Fruit fly (Drosophila melanogaster) whole organism, embryonic: ENCODE measurements around the gene CG12206.
A peak's percentile ranks its signal among the peaks of the same experiment; 100 is the strongest.

Experiments
- CG10543 ChIP-seq: fragments of 200-800 bp; sonication (Bioruptor generic); optimal IDR thresholded peaks from 3 replicates; lab custom pipeline; 2017; ENCODE audit warnings: missing biosample characterization, mild to moderate bottlenecking, missing genetic modification characterization, moderate library complexity
- CG11504 ChIP-seq: fragments of 200-800 bp; sonication (Bioruptor generic); optimal IDR thresholded peaks from 3 replicates; lab custom pipeline; 2019; ENCODE audit warnings: missing biosample characterization, mild to moderate bottlenecking, missing genetic modification characterization, moderate library complexity
- CG11695 ChIP-seq: fragments of 200-800 bp; sonication (Bioruptor generic); IDR thresholded peaks from 3 replicates; pipeline ENCODE4 v1.3.6; 2022; ENCODE audit warnings: missing biosample characterization, missing genetic modification characterization
- CG12299 ChIP-seq: fragments of 200-800 bp; sonication (Bioruptor generic); optimal IDR thresholded peaks from 2 replicates; lab custom pipeline; 2018; ENCODE audit warnings: missing biosample characterization, mild to moderate bottlenecking, missing genetic modification characterization
- CG12769 ChIP-seq: fragments of 200-800 bp; sonication (Bioruptor generic); optimal IDR thresholded peaks from 2 replicates; lab custom pipeline; 2019; ENCODE audit warnings: missing biosample characterization, mild to moderate bottlenecking, missing genetic modification characterization, moderate library complexity
- CG2678 ChIP-seq: fragments of 200-800 bp; sonication (Bioruptor generic); optimal IDR thresholded peaks from 3 replicates; lab custom pipeline; 2019; ENCODE audit warnings: missing biosample characterization, mild to moderate bottlenecking, missing genetic modification characterization, moderate library complexity
- CG30403 ChIP-seq: fragments of 200-800 bp; sonication (Bioruptor generic); optimal IDR thresholded peaks from 3 replicates; lab custom pipeline; 2016; ENCODE audit warnings: missing biosample characterization, missing genetic modification characterization
- CG32772 ChIP-seq: fragments of 200-800 bp; sonication (Bioruptor generic); IDR thresholded peaks from 2 replicates; pipeline ENCODE4 v1.3.6; 2022; ENCODE audit warnings: missing biosample characterization, missing genetic modification characterization
- CG34376 ChIP-seq: fragments of 200-800 bp; sonication (Bioruptor generic); optimal IDR thresholded peaks from 2 replicates; lab custom pipeline; 2018; ENCODE audit warnings: missing biosample characterization, mild to moderate bottlenecking, missing genetic modification characterization
- CG4617 ChIP-seq: fragments of 200-800 bp; sonication (Bioruptor generic); optimal IDR thresholded peaks from 3 replicates; lab custom pipeline; 2016; ENCODE audit warnings: missing biosample characterization, missing genetic modification characterization, borderline replicate concordance
- CG7928 ChIP-seq: fragments of 200-800 bp; sonication (Bioruptor generic); optimal IDR thresholded peaks from 2 replicates; lab custom pipeline; 2017; ENCODE audit warnings: missing biosample characterization, mild to moderate bottlenecking, missing genetic modification characterization
- CG7987 ChIP-seq: fragments of 200-800 bp; sonication (Bioruptor generic); optimal IDR thresholded peaks from 2 replicates; lab custom pipeline; 2018; ENCODE audit warnings: missing biosample characterization, mild to moderate bottlenecking, missing genetic modification characterization, moderate library complexity
- CG8290 ChIP-seq, 3 experiments: fragments of 200-800 bp; sonication (Bioruptor generic); optimal IDR thresholded peaks; 2 replicates each; lab custom pipeline; 2016 to 2019; ENCODE audit warnings: missing biosample characterization in 3 of 3, missing genetic modification characterization in 3 of 3, mild to moderate bottlenecking in 2 of 3, moderate library complexity in 1 of 3
- CG9817 ChIP-seq: fragments of 200-800 bp; sonication (Bioruptor generic); optimal IDR thresholded peaks from 2 replicates; lab custom pipeline; 2018; ENCODE audit warnings: missing biosample characterization, mild to moderate bottlenecking, missing genetic modification characterization, moderate library complexity
- D19B ChIP-seq: fragments of 200-800 bp; sonication (Bioruptor generic); optimal IDR thresholded peaks from 2 replicates; lab custom pipeline; 2017; ENCODE audit warnings: missing biosample characterization, mild to moderate bottlenecking, missing genetic modification characterization
- Dbx ChIP-seq: fragments of 200-800 bp; sonication (Bioruptor generic); IDR thresholded peaks from 3 replicates; pipeline ENCODE4 v1.3.6; 2022; ENCODE audit warnings: missing biosample characterization, missing genetic modification characterization
- Deaf1 ChIP-seq: fragments of 200-800 bp; optimal IDR thresholded peaks from 3 replicates; lab custom pipeline; 2019; ENCODE audit warnings: missing biosample characterization, mild to moderate bottlenecking, missing genetic modification characterization, moderate library complexity
- Ets65A ChIP-seq: fragments of 200-800 bp; sonication (Bioruptor generic); peaks from one replicate; lab custom pipeline; 2016; ENCODE audit warnings: missing biosample characterization, missing genetic modification characterization
- Ets97D ChIP-seq: fragments of 200-800 bp; sonication (Bioruptor generic); optimal IDR thresholded peaks from 3 replicates; lab custom pipeline; 2016; ENCODE audit warnings: missing biosample characterization, missing genetic modification characterization
- Lhr ChIP-seq: fragments of 200-800 bp; sonication (Bioruptor generic); optimal IDR thresholded peaks from 3 replicates; lab custom pipeline; 2017; ENCODE audit warnings: mild to moderate bottlenecking, missing biosample characterization, missing genetic modification reagents, missing genetic modification characterization
- Lpt ChIP-seq: fragments of >200 bp; optimal IDR thresholded peaks from 2 replicates; lab custom pipeline; 2018; ENCODE audit warnings: missing biosample characterization, missing genetic modification characterization
- Med ChIP-seq: fragments of 200-800 bp; sonication (Bioruptor generic); peaks from one replicate; lab custom pipeline; 2016; ENCODE audit warnings: missing biosample characterization, missing genetic modification characterization, mild to moderate bottlenecking, inconsistent platforms, moderate library complexity
- Oli ChIP-seq: fragments of 200-800 bp; sonication (Bioruptor generic); optimal IDR thresholded peaks from 2 replicates; lab custom pipeline; 2018; ENCODE audit warnings: missing biosample characterization, mild to moderate bottlenecking, missing genetic modification characterization, moderate library complexity
- Pdp1 ChIP-seq, 2 experiments: fragments of 200-800 bp; sonication (Bioruptor generic); optimal IDR thresholded peaks; 3 replicates each; lab custom pipeline; 2016; ENCODE audit warnings: missing biosample characterization in 2 of 2, missing genetic modification characterization in 2 of 2, mild to moderate bottlenecking in 1 of 2, moderate library complexity in 1 of 2
- ac ChIP-seq: fragments of 200-800 bp; sonication (Bioruptor generic); optimal IDR thresholded peaks from 3 replicates; lab custom pipeline; 2017; ENCODE audit warnings: missing biosample characterization, mild to moderate bottlenecking, missing genetic modification characterization
- cg ChIP-seq: fragments of 200-800 bp; sonication (Bioruptor generic); optimal IDR thresholded peaks from 3 replicates; lab custom pipeline; 2019; ENCODE audit warnings: missing biosample characterization, mild to moderate bottlenecking, missing genetic modification characterization, moderate library complexity
- chinmo ChIP-seq: fragments of 200-800 bp; sonication (Bioruptor generic); IDR thresholded peaks from 4 replicates; pipeline ENCODE4 v1.3.6; 2022; ENCODE audit warnings: missing biosample characterization, missing genetic modification characterization; ENCODE audit not compliant: partially characterized antibody
- corto ChIP-seq: fragments of 200-800 bp; sonication (Bioruptor generic); optimal IDR thresholded peaks from 2 replicates; lab custom pipeline; 2016; ENCODE audit warnings: missing biosample characterization, mild to moderate bottlenecking, missing genetic modification characterization, moderate library complexity
- cwo ChIP-seq: fragments of 200-800 bp; sonication (Bioruptor generic); optimal IDR thresholded peaks from 3 replicates; lab custom pipeline; 2017; ENCODE audit warnings: missing biosample characterization, missing genetic modification characterization, mild to moderate bottlenecking, moderate library complexity, missing genetic modification reagents
- dysf ChIP-seq: fragments of 200-800 bp; sonication (Bioruptor generic); IDR thresholded peaks from 3 replicates; pipeline ENCODE4 v1.3.6; 2022; ENCODE audit warnings: missing biosample characterization, missing genetic modification characterization
- exex ChIP-seq: fragments of 200-800 bp; sonication (Bioruptor generic); optimal IDR thresholded peaks from 4 replicates; lab custom pipeline; 2018; ENCODE audit warnings: missing biosample characterization, mild to moderate bottlenecking, missing genetic modification characterization, moderate library complexity
- gem ChIP-seq: fragments of 200-800 bp; sonication (Bioruptor generic); optimal IDR thresholded peaks from 2 replicates; lab custom pipeline; 2019; ENCODE audit warnings: missing biosample characterization, mild to moderate bottlenecking, missing genetic modification characterization, moderate library complexity
- grau ChIP-seq: fragments of 200-800 bp; optimal IDR thresholded peaks from 3 replicates; lab custom pipeline; 2019; ENCODE audit warnings: missing biosample characterization, mild to moderate bottlenecking, missing genetic modification characterization, moderate library complexity
- grn ChIP-seq: fragments of 200-800 bp; sonication (Bioruptor generic); optimal IDR thresholded peaks from 3 replicates; lab custom pipeline; 2017; ENCODE audit warnings: missing biosample characterization, missing genetic modification characterization
- h ChIP-seq: fragments of >200 bp; optimal IDR thresholded peaks from 2 replicates; lab custom pipeline; 2017
- lab ChIP-seq: fragments of 200-800 bp; sonication (Bioruptor generic); optimal IDR thresholded peaks from 3 replicates; lab custom pipeline; 2017; ENCODE audit warnings: missing biosample characterization, missing genetic modification characterization, mild to moderate bottlenecking, moderate library complexity, missing genetic modification reagents
- mirr ChIP-seq: fragments of 200-800 bp; sonication (Bioruptor generic); optimal IDR thresholded peaks from 3 replicates; lab custom pipeline; 2018; ENCODE audit warnings: missing biosample characterization, mild to moderate bottlenecking, missing genetic modification characterization
- nmo ChIP-seq: fragments of 200-800 bp; sonication (Bioruptor generic); optimal IDR thresholded peaks from 2 replicates; lab custom pipeline; 2018; ENCODE audit warnings: missing biosample characterization, mild to moderate bottlenecking, missing genetic modification characterization, moderate library complexity
- ranshi ChIP-seq: fragments of 200-800 bp; sonication (Bioruptor generic); IDR thresholded peaks from 2 replicates; pipeline ENCODE4 v1.3.6; 2022; ENCODE audit warnings: missing biosample characterization, missing genetic modification characterization
- row ChIP-seq: fragments of 200-800 bp; sonication (Bioruptor generic); IDR thresholded peaks from 3 replicates; pipeline ENCODE4 v1.3.6; 2022; ENCODE audit warnings: missing biosample characterization, missing genetic modification characterization
- run ChIP-seq: fragments of 200-800 bp; sonication (Bioruptor generic); optimal IDR thresholded peaks from 3 replicates; lab custom pipeline; 2018; ENCODE audit warnings: missing biosample characterization, mild to moderate bottlenecking, missing genetic modification characterization
- sens ChIP-seq: fragments of 200-800 bp; sonication (Bioruptor generic); peaks from one replicate; lab custom pipeline; 2016; ENCODE audit warnings: missing biosample characterization, missing genetic modification characterization
- sisA ChIP-seq: fragments of 200-800 bp; sonication (Bioruptor generic); IDR thresholded peaks from 2 replicates; pipeline ENCODE4 v1.3.6; 2022; ENCODE audit warnings: missing biosample characterization, missing genetic modification characterization
- slbo ChIP-seq: fragments of 200-800 bp; sonication (Bioruptor generic); IDR thresholded peaks from 2 replicates; pipeline ENCODE4 v1.3.6; 2022; ENCODE audit warnings: missing biosample characterization, missing genetic modification characterization
- slou ChIP-seq: fragments of 200-800 bp; sonication (Bioruptor generic); optimal IDR thresholded peaks from 3 replicates; lab custom pipeline; 2016; ENCODE audit warnings: missing biosample characterization, missing genetic modification characterization
- sr ChIP-seq: fragments of 200-800 bp; sonication (Bioruptor generic); IDR thresholded peaks from 3 replicates; pipeline ENCODE4 v1.3.6; 2022; ENCODE audit warnings: missing biosample characterization, missing genetic modification characterization
- sug ChIP-seq: fragments of 200-800 bp; optimal IDR thresholded peaks from 2 replicates; lab custom pipeline; 2019; ENCODE audit warnings: missing biosample characterization, mild to moderate bottlenecking, missing genetic modification characterization, moderate library complexity

Gene CG12206

DNA sequence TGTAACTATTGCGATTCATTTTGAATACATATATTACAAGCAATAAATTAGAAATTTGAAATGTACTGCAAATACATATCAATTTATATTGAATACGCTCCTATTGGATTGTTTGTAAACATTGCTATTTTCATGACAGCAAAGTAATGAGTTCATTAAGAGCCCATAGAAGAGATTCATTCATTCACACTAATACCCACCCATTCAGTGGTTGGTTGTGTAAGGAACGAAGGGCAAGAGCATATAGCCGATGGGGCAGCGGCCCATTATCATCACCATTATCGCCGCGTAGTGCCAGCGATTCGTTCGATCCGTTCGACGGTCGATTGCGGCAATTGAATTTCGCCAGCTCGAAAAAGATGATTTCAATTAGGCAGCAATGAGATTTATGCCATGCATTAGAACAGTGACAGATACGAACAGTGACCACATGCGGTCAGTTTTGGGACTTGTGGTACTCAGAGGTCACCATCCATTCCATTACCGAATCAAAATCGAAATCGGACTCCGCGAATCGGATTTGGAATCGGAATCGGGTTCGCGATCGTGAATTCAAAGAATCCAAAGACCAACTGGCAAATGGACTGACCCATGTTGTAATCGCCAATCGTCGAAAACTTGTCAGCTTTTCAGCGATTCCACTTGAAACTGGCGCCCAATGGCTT, 31.6 kb downstream of the CG12206 start:
- no peak for TF ChIP-seq Ets97D
- no peak for TF ChIP-seq CG9817 (tag; lab: Kevin White, UChicago)
- TF ChIP-seq gem, result peak; percentile 23
- TF ChIP-seq h (lab: Kevin White, UChicago), result no peak
- peak; percentile 30 for TF ChIP-seq CG7987 (GFP tag; lab: Kevin White, UChicago)
- peak; percentile 25 for TF ChIP-seq Med
- no peak for TF ChIP-seq CG4617 (GFP tag; lab: Kevin White, UChicago)
- TF ChIP-seq CG30403, result peak; percentile 15
- TF ChIP-seq mirr (GFP tag; lab: Kevin White, UChicago), result peak; percentile 20
- TF ChIP-seq CG11504 (tag; lab: Kevin White, UChicago), result peak; percentile 11
- peak; percentile 6 for TF ChIP-seq Deaf1
- no peak for TF ChIP-seq ac (GFP tag; lab: Kevin White, UChicago)
- TF ChIP-seq CG32772 (GFP tag; lab: Robert Waterston, UW), result no peak
- TF ChIP-seq slbo (GFP tag; lab: Robert Waterston, UW), result peak; percentile 49
- TF ChIP-seq sens, result peak; percentile 6
- no peak for TF ChIP-seq sisA (GFP tag; lab: Robert Waterston, UW)
- peak; percentile 74 for TF ChIP-seq CG34376 (GFP tag; lab: Kevin White, UChicago)
- TF ChIP-seq run, result no peak
- TF ChIP-seq Pdp1 (GFP tag; optimal IDR thresholded peaks at IDR 0.05; lab: Kevin White, UChicago), result peak in 1 of 2 experiments; percentile 92
- peak; percentile 42 for TF ChIP-seq exex (tag; lab: Kevin White, UChicago)
- TF ChIP-seq CG10543, result peak; percentile 41
- TF ChIP-seq grn (GFP tag; lab: Kevin White, UChicago), result peak; percentile 10
- TF ChIP-seq CG8290 (GFP tag; optimal IDR thresholded peaks at IDR 0.05; lab: Kevin White, UChicago), result no peak
- TF ChIP-seq CG8290 (tag; optimal IDR thresholded peaks at IDR 0.05; lab: Kevin White, UChicago), result peak in 1 of 2 experiments; percentile 5
- no peak for TF ChIP-seq CG11695 (GFP tag; lab: Robert Waterston, UW)
- TF ChIP-seq sug (tag; lab: Kevin White, UChicago), result peak; percentile 69
- peak; percentile 20 for TF ChIP-seq grau (tag; lab: Kevin White, UChicago)
- no peak for TF ChIP-seq slou (GFP tag; lab: Kevin White, UChicago)
- 0 out of 3 replicates have a peak, but pooled peaks have one; percentile 25 for TF ChIP-seq row (GFP tag; lab: Robert Waterston, UW)
- TF ChIP-seq D19B (GFP tag; lab: Kevin White, UChicago), result peak; percentile 28
- TF ChIP-seq CG2678, result peak; percentile 22

DNA sequence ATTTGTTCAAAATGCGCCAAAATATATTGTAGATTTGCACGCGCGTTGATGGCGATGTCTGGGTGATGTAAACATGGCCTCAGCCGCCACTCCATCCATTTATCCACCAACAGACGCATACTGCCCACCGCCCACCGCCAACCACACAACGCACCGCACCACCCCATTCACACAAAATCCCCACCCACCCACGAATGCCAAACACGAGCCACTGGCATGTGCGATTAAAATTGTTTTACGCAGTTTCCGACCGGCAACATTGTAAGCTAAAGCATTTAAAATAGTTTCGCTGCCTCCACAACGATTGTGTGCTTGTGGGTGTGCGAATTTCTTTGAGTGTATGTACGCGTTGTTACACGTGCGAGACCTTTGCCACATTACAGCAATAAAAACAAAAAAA, 33.8 kb downstream of the CG12206 start:
- 0 out of 2 replicates have a peak, but pooled peaks have one; percentile 16 for TF ChIP-seq ranshi (GFP tag; lab: Robert Waterston, UW)
- TF ChIP-seq chinmo, result 0 out of 4 replicates have a peak, but pooled peaks have one; percentile 65
- TF ChIP-seq Lpt (GFP tag; lab: Kevin White, UChicago), result no peak
- 0 out of 3 replicates have a peak, but pooled peaks have one; percentile 9 for TF ChIP-seq Dbx (GFP tag; lab: Robert Waterston, UW)
- no peak for TF ChIP-seq CG8290 (GFP tag; optimal IDR thresholded peaks at IDR 0.05; lab: Kevin White, UChicago)
- peak in 1 of 2 experiments; percentile 43 for TF ChIP-seq CG8290 (tag; optimal IDR thresholded peaks at IDR 0.05; lab: Kevin White, UChicago)
- no peak for TF ChIP-seq Oli
- peak; percentile 1 for TF ChIP-seq CG11504 (tag; lab: Kevin White, UChicago)
- TF ChIP-seq Pdp1 (GFP tag; optimal IDR thresholded peaks at IDR 0.05; lab: Kevin White, UChicago), result peak in 1 of 2 experiments; percentile 3
- TF ChIP-seq nmo, result no peak
- TF ChIP-seq lab (GFP tag; lab: Kevin White, UChicago), result peak; percentile 24
- TF ChIP-seq cwo, result peak; percentile 83
- TF ChIP-seq cg (GFP tag; lab: Kevin White, UChicago), result no peak
- TF ChIP-seq CG12769 (tag; lab: Kevin White, UChicago), result peak; percentile 41
- TF ChIP-seq Lhr (GFP tag; lab: Kevin White, UChicago), result no peak
- 0 out of 3 replicates have a peak, but pooled peaks have one; percentile 8 for TF ChIP-seq dysf
- peak; percentile 82 for TF ChIP-seq sr (GFP tag; lab: Robert Waterston, UW)
- no peak for TF ChIP-seq CG12299 (tag; lab: Kevin White, UChicago)
- peak; percentile 19 for TF ChIP-seq mirr (GFP tag; lab: Kevin White, UChicago)
- peak; percentile 39 for TF ChIP-seq sug (tag; lab: Kevin White, UChicago)
- peak; percentile 53 for TF ChIP-seq Ets65A
- TF ChIP-seq corto (GFP tag; lab: Kevin White, UChicago), result no peak
- peak; percentile 92 for TF ChIP-seq CG7987 (GFP tag; lab: Kevin White, UChicago)
- TF ChIP-seq CG7928, result no peak
- TF ChIP-seq row (GFP tag; lab: Robert Waterston, UW), result peak; percentile 11; the same call in 1 of the 3 replicates
